Fruit fly (Drosophila melanogaster) whole organism, prepupa: Measurements from ENCODE around the gene Drsl1.
A peak's percentile ranks its signal among the peaks of the same experiment; 100 is the strongest.

ENCODE experiments used
- Blimp-1 ChIP-seq: fragments of 200-800 bp; sonication (Bioruptor generic); optimal IDR thresholded peaks from 3 replicates; lab custom pipeline; 2017; ENCODE audit warnings: missing biosample characterization, missing genetic modification characterization, mild to moderate bottlenecking, moderate library complexity, missing genetic modification reagents
- CG10631 ChIP-seq: fragments of 200-800 bp; sonication (Bioruptor generic); optimal IDR thresholded peaks from 2 replicates; lab custom pipeline; 2016; ENCODE audit warnings: missing biosample characterization, missing genetic modification characterization
- CG10669 ChIP-seq: fragments of 200-800 bp; sonication (Bioruptor generic); optimal IDR thresholded peaks from 3 replicates; lab custom pipeline; 2018; ENCODE audit warnings: missing biosample characterization, mild to moderate bottlenecking, missing genetic modification characterization, moderate library complexity
- CG11294 ChIP-seq: fragments of 200-800 bp; sonication (Bioruptor generic); IDR thresholded peaks from 2 replicates; pipeline ENCODE4 v1.3.6; 2022; ENCODE audit warnings: missing biosample characterization, missing genetic modification characterization
- CG11762 ChIP-seq: fragments of 200-800 bp; sonication (Bioruptor generic); optimal IDR thresholded peaks from 3 replicates; lab custom pipeline; 2016; ENCODE audit warnings: missing biosample characterization, missing genetic modification characterization; ENCODE audit not compliant: insufficient read depth
- CG16779 ChIP-seq: fragments of 200-800 bp; sonication (Bioruptor generic); optimal IDR thresholded peaks from 3 replicates; lab custom pipeline; 2017; ENCODE audit warnings: missing biosample characterization, mild to moderate bottlenecking, missing genetic modification characterization
- CG3032 ChIP-seq: fragments of 200-800 bp; optimal IDR thresholded peaks from 2 replicates; lab custom pipeline; 2019; ENCODE audit warnings: missing biosample characterization, mild to moderate bottlenecking, missing genetic modification characterization, moderate library complexity
- CG31627 ChIP-seq: fragments of 200-800 bp; sonication (Bioruptor generic); optimal IDR thresholded peaks from 3 replicates; lab custom pipeline; 2016; ENCODE audit warnings: missing biosample characterization, missing genetic modification characterization
- CG34406 ChIP-seq: fragments of 200-800 bp; sonication (Bioruptor generic); optimal IDR thresholded peaks from 3 replicates; lab custom pipeline; 2016; ENCODE audit warnings: missing biosample characterization, missing genetic modification characterization
- CG3919 ChIP-seq: fragments of 200-800 bp; sonication (Bioruptor generic); optimal IDR thresholded peaks from 3 replicates; lab custom pipeline; 2016; ENCODE audit warnings: missing biosample characterization, missing genetic modification characterization
- CG4318 ChIP-seq: fragments of 200-800 bp; sonication (Bioruptor generic); optimal IDR thresholded peaks from 3 replicates; lab custom pipeline; 2017; ENCODE audit warnings: missing biosample characterization, mild to moderate bottlenecking, missing genetic modification characterization
- CG6276 ChIP-seq: fragments of 200-800 bp; sonication (Bioruptor generic); optimal IDR thresholded peaks from 2 replicates; lab custom pipeline; 2017; ENCODE audit warnings: missing biosample characterization, mild to moderate bottlenecking, missing genetic modification characterization
- CG6854 ChIP-seq: fragments of 200-800 bp; sonication (Bioruptor generic); optimal IDR thresholded peaks from 2 replicates; lab custom pipeline; 2017; ENCODE audit warnings: missing biosample characterization, mild to moderate bottlenecking, missing genetic modification characterization
- CG7368 ChIP-seq: fragments of 200-800 bp; sonication (Bioruptor generic); optimal IDR thresholded peaks from 3 replicates; lab custom pipeline; 2016; ENCODE audit warnings: missing biosample characterization, missing genetic modification characterization
- CG8119 ChIP-seq: fragments of 200-800 bp; sonication (Bioruptor generic); IDR thresholded peaks from 3 replicates; pipeline ENCODE4 v1.3.6; 2022; ENCODE audit warnings: missing biosample characterization, missing genetic modification characterization
- CG8632 ChIP-seq: fragments of 200-800 bp; sonication (Bioruptor generic); optimal IDR thresholded peaks from 3 replicates; lab custom pipeline; 2016; ENCODE audit warnings: missing biosample characterization, missing genetic modification characterization
- CG9139 ChIP-seq: fragments of 200-800 bp; sonication (Bioruptor generic); optimal IDR thresholded peaks from 3 replicates; lab custom pipeline; 2017; ENCODE audit warnings: missing biosample characterization, mild to moderate bottlenecking, missing genetic modification characterization
- Eip75B ChIP-seq: fragments of 200-800 bp; sonication (Bioruptor generic); optimal IDR thresholded peaks from 3 replicates; lab custom pipeline; 2016; ENCODE audit warnings: missing biosample characterization, missing genetic modification characterization
- Eip78C ChIP-seq: fragments of 200-800 bp; sonication (Bioruptor generic); peaks from one replicate; lab custom pipeline; 2016; ENCODE audit warnings: missing biosample characterization, missing genetic modification characterization
- Eip93F ChIP-seq: fragments of 200-800 bp; sonication (Bioruptor generic); optimal IDR thresholded peaks from 2 replicates; lab custom pipeline; 2016; ENCODE audit warnings: missing biosample characterization, mild to moderate bottlenecking, missing genetic modification characterization
- Ets21C ChIP-seq: fragments of 200-800 bp; sonication (Bioruptor generic); optimal IDR thresholded peaks from 3 replicates; lab custom pipeline; 2016; ENCODE audit warnings: missing biosample characterization, missing genetic modification characterization
- Ets96B ChIP-seq: fragments of 200-800 bp; optimal IDR thresholded peaks from 2 replicates; lab custom pipeline; 2019; ENCODE audit warnings: missing biosample characterization, mild to moderate bottlenecking, missing genetic modification characterization, moderate library complexity
- Gug ChIP-seq: fragments of 200-800 bp; sonication (Bioruptor generic); IDR thresholded peaks from 2 replicates; pipeline ENCODE4 v1.3.6; 2022; ENCODE audit warnings: missing biosample characterization, missing genetic modification characterization
- Hr38 ChIP-seq: sonication (Bioruptor generic); optimal IDR thresholded peaks from 2 replicates; lab custom pipeline; 2016; ENCODE audit warnings: missing biosample characterization, missing genetic modification characterization
- Hr39 ChIP-seq: fragments of 200-800 bp; sonication (Bioruptor generic); optimal IDR thresholded peaks from 2 replicates; lab custom pipeline; 2016; ENCODE audit warnings: missing biosample characterization, missing genetic modification characterization
- Lpt ChIP-seq: fragments of 200-800 bp; sonication (Bioruptor generic); optimal IDR thresholded peaks from 3 replicates; lab custom pipeline; 2016; ENCODE audit warnings: missing biosample characterization, missing genetic modification characterization
- Sox102F ChIP-seq: fragments of 200-800 bp; sonication (Bioruptor generic); optimal IDR thresholded peaks from 2 replicates; lab custom pipeline; 2016; ENCODE audit warnings: missing biosample characterization, mild to moderate bottlenecking, missing genetic modification characterization
- Sox15 ChIP-seq: fragments of 200-800 bp; sonication (Bioruptor generic); optimal IDR thresholded peaks from 3 replicates; lab custom pipeline; 2016; ENCODE audit warnings: missing biosample characterization, missing genetic modification characterization
- achi ChIP-seq: fragments of 200-800 bp; sonication (Bioruptor generic); optimal IDR thresholded peaks from 3 replicates; lab custom pipeline; 2016; ENCODE audit warnings: missing biosample characterization, missing genetic modification characterization
- acj6 ChIP-seq: fragments of 200-800 bp; sonication (Bioruptor generic); optimal IDR thresholded peaks from 3 replicates; lab custom pipeline; 2016; ENCODE audit warnings: missing biosample characterization, missing genetic modification characterization
- cyc ChIP-seq: fragments of 200-800 bp; sonication (Bioruptor generic); optimal IDR thresholded peaks from 3 replicates; lab custom pipeline; 2016; ENCODE audit warnings: missing biosample characterization, missing genetic modification characterization
- dac ChIP-seq: fragments of 200-800 bp; sonication (Bioruptor generic); optimal IDR thresholded peaks from 2 replicates; lab custom pipeline; 2017; ENCODE audit warnings: missing biosample characterization, mild to moderate bottlenecking, missing genetic modification characterization
- eg ChIP-seq: fragments of 200-800 bp; sonication (Bioruptor generic); IDR thresholded peaks from 3 replicates; pipeline ENCODE4 v1.3.6; 2022; ENCODE audit warnings: missing biosample characterization, missing genetic modification characterization
- esn ChIP-seq: fragments of 200-800 bp; sonication (Bioruptor generic); optimal IDR thresholded peaks from 2 replicates; lab custom pipeline; 2016; ENCODE audit warnings: missing biosample characterization, mild to moderate bottlenecking, missing genetic modification characterization, moderate library complexity
- fd59A ChIP-seq: fragments of 200-800 bp; sonication (Bioruptor generic); optimal IDR thresholded peaks from 2 replicates; lab custom pipeline; 2017; ENCODE audit warnings: missing biosample characterization, mild to moderate bottlenecking, missing genetic modification characterization, missing genetic modification reagents
- fkh ChIP-seq: fragments of 200-800 bp; sonication (Bioruptor generic); optimal IDR thresholded peaks from 3 replicates; lab custom pipeline; 2017; ENCODE audit warnings: missing biosample characterization, mild to moderate bottlenecking, missing genetic modification characterization, moderate library complexity
- net ChIP-seq: fragments of 200-800 bp; sonication (Bioruptor generic); optimal IDR thresholded peaks from 3 replicates; lab custom pipeline; 2016; ENCODE audit warnings: missing biosample characterization, missing genetic modification characterization
- salr ChIP-seq, 2 experiments: fragments of 200-800 bp; sonication (Bioruptor generic); optimal IDR thresholded peaks; 3 replicates each; lab custom pipeline; 2016 to 2018; ENCODE audit warnings: missing biosample characterization in 2 of 2, missing genetic modification characterization in 2 of 2, mild to moderate bottlenecking in 1 of 2
- spab ChIP-seq: fragments of 200-800 bp; sonication (Bioruptor generic); optimal IDR thresholded peaks from 2 replicates; lab custom pipeline; 2017; ENCODE audit warnings: missing biosample characterization, mild to moderate bottlenecking, missing genetic modification characterization, missing genetic modification reagents
- ss ChIP-seq, 2 experiments: fragments of 200-800 bp; sonication (Bioruptor generic); optimal IDR thresholded peaks; 2 replicates in 1 of 2; 3 replicates in 1 of 2; lab custom pipeline; 2017 to 2018; ENCODE audit warnings: mild to moderate bottlenecking in 2 of 2, missing biosample characterization in 2 of 2, missing genetic modification characterization in 2 of 2, moderate library complexity in 1 of 2
- svp ChIP-seq: fragments of 200-800 bp; sonication (Bioruptor generic); peaks from one replicate; lab custom pipeline; 2016; ENCODE audit warnings: missing biosample characterization, missing genetic modification characterization

The Drsl1 gene

DNA sequence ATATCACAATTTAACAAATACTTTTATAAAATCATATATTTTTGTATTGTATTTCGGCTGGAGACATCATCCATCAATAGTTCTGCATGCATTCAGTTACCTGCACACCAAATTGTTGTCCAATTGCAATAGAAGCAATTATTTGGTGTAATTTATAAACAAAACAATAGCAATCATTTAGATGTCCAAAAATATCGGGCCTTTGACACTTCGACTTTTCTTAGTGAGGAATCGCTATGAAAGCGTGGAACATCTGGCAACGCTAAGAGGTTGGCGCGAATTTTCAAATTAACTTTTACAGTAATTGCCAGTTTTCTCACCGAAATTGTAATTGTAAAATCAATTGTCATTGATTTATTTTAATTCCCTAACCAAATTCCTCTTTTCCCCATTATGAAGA is 804 bp downstream of the Drsl1 start, which contains the start of gene CG14969:
CG14969 (minus strand) TSS at position 195 of the 400 bp plus-strand sequence.
- TF ChIP-seq esn (GFP tag; lab: Kevin White, UChicago): peak; percentile 21
- no peak for TF ChIP-seq Eip78C

DNA sequence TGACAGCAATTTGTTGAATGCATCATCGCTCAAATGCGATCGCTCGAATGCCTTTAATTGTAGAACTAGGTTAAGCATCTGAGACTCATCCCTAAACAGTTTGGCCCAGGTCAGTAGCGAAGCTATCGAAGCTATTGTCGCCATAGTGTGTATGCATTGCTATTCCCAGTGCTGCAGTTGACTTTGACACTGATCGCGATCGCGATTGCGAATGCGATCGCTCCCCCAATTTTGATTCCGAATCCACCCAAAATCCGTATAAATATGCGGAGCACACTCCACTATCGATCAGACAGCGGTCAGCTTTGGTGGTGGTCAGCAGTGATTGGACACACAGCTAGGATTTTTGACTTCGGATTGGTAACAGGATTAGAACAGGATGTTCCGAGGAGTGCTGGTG is 5.8 kb downstream of the Drsl1 start, which contains the start of gene CG14961:
CG14961 (plus strand) TSS at position 301 of the 400 bp plus-strand sequence.
- no peak for TF ChIP-seq Eip75B (GFP tag; lab: Kevin White, UChicago)
- 0 out of 3 replicates have a peak, but pooled peaks have one; percentile 3 for TF ChIP-seq CG8119
- TF ChIP-seq, all 60 proteins: peak for 1

DNA sequence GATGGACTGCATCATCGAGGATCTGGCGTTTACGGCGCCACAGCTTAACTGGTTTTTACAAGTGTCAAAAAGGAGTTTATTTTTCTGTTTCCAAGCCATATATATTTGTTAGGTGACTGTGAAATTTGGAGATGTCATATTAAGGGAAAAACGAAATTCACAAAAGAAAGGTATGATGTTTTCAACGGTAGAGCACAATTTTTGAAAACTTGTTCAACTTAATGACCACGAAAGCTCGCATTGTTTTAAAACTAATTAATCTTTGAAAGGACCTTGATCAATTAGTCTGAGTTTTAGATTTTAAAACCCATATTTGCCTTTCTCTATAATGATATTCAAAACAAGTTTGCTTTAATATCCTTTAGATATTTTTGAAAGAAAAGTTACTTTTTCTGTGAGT is 6.8 kb downstream of the Drsl1 start, which contains the start of gene Strip:
Strip (minus strand) TSS at position 101 of the 400 bp plus-strand sequence.
- TF ChIP-seq Eip78C (no peak), Sox15 (GFP tag; lab: Kevin White, UChicago) (no peak)

DNA sequence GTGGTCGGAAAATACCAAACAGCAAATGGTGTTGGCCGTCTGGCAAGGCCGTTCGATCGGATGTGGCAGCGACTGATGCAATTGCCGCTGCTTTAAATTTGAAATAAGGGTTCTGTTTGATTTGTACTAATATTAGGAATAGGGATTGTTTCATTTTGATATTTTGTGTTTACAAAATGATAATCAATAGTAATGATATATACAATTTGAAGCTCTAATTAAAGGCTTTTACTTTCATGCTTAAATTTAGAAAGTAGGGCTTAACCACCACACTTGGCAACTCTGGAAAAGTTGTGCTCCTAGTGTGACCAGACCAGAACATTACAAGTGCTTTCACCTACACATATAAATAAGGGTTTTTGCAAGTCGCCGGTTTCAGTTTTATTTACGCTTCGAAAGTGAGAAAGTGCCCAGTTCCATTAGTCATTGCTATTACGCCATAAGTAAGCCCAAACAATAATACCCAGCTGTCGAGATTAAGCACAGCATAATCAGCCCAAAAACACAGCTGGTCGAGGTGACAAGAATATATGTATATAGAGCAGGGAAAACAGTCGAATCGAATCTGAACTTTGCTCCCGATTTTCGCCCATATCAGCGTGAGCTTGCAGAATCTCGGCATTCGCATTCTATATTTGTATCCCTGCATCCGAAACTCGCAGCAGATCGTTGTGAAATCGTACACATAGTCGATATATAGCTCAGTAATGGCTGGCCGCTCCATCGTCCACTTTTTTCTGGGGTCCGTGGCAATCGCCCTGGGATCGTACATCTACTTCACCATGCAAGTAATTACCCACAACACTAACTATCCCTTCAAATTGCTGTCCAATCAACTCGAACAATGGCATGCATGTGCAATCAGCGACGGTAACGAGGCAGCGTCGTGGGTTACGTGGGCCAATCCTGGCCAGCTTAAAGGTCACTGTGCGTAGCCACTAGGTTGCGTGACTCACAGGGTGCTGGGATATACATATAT is 9.4 kb downstream of the Drsl1 start, which contains the start of gene Gtpx:
Gtpx (plus strand) TSS at position 341 of the 979 bp plus-strand sequence.
- peak; percentile 49 for TF ChIP-seq CG9139 (GFP tag; lab: Kevin White, UChicago)
- no peak for TF ChIP-seq CG10631
- TF ChIP-seq Lpt (GFP tag; lab: Kevin White, UChicago): no peak
- peak; percentile 40 for TF ChIP-seq cyc
- no peak for TF ChIP-seq acj6 (GFP tag; lab: Kevin White, UChicago)
- TF ChIP-seq Sox102F (GFP tag; lab: Kevin White, UChicago): no peak
- 0 out of 3 replicates have a peak, but pooled peaks have one; percentile 40 for TF ChIP-seq eg (GFP tag; lab: Robert Waterston, UW)
- peak; percentile 76 for TF ChIP-seq CG31627
- peak; percentile 66 for TF ChIP-seq Eip78C
- TF ChIP-seq fkh: peak; percentile 62
- peak; percentile 14 for TF ChIP-seq CG7368 (GFP tag; lab: Kevin White, UChicago)
- no peak for TF ChIP-seq Ets96B (tag; lab: Kevin White, UChicago)
- TF ChIP-seq svp (GFP tag; lab: Kevin White, UChicago): peak; percentile 97
- TF ChIP-seq Eip75B (GFP tag; lab: Kevin White, UChicago): peak; percentile 34
- TF ChIP-seq esn (GFP tag; lab: Kevin White, UChicago): peak; percentile 62
- TF ChIP-seq CG6276: peak; percentile 71
- TF ChIP-seq Blimp-1 (GFP tag; lab: Kevin White, UChicago): peak; percentile 65
- peak; percentile 74 to 77 for TF ChIP-seq ss (GFP tag; optimal IDR thresholded peaks at IDR 0.05; lab: Kevin White, UChicago)
- TF ChIP-seq spab (GFP tag; lab: Kevin White, UChicago): peak; percentile 57
- no peak for TF ChIP-seq Gug (GFP tag; lab: Robert Waterston, UW)
- peak; percentile 54 for TF ChIP-seq CG16779
- TF ChIP-seq Ets21C (GFP tag; lab: Kevin White, UChicago): no peak
- TF ChIP-seq CG8632 (GFP tag; lab: Kevin White, UChicago): peak; percentile 22
- TF ChIP-seq fd59A (GFP tag; lab: Kevin White, UChicago): no peak
- peak; percentile 39 for TF ChIP-seq Eip93F (GFP tag; lab: Kevin White, UChicago)
- peak; percentile 33 for TF ChIP-seq CG34406
- TF ChIP-seq CG8119: peak; percentile 40; the same call in 1 of the 3 replicates
- peak; percentile 46 for TF ChIP-seq CG3919
- peak; percentile 42 for TF ChIP-seq Sox15 (GFP tag; lab: Kevin White, UChicago)
- TF ChIP-seq dac: no peak
- no peak for TF ChIP-seq CG11762 (GFP tag; lab: Kevin White, UChicago)
- no peak for TF ChIP-seq Hr38 (GFP tag; lab: Kevin White, UChicago)
- peak; percentile 32 for TF ChIP-seq CG6854
- TF ChIP-seq achi (GFP tag; lab: Kevin White, UChicago): peak; percentile 14
- peak; percentile 71 for TF ChIP-seq Hr39 (GFP tag; lab: Kevin White, UChicago)
- TF ChIP-seq net (GFP tag; lab: Kevin White, UChicago): peak; percentile 15
- TF ChIP-seq CG4318: no peak
- peak; percentile 8; the same call in 1 of the 2 replicates for TF ChIP-seq CG11294
- TF ChIP-seq CG3032 (tag; lab: Kevin White, UChicago): peak; percentile 31
- no peak for TF ChIP-seq salr (GFP tag; optimal IDR thresholded peaks at IDR 0.05; lab: Kevin White, UChicago)
- TF ChIP-seq CG10669: peak; percentile 18
